Worm (Caenorhabditis elegans): ENCODE data around the gene fzy-1.

The fzy-1 gene

DNA sequence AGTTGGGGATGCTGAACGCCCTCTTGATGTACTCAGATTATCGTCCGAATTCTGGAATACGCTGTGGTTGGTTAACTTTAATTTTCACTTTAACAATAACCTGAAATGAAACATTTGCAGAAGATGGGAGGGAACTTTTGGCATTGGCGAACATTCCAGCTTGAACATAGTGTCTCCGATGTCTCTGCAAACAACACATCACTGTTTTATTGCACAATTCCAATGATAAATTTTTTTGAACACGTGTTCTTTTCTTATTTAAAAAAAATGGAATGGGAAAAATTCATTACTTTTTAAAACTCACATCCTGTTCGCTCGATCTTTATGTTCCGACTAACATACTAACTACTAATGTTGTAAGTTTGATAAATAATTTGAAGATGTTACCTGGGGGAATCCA is at the start of gene fzy-1:
fzy-1 (plus strand) TSS at position 301 of the 400 bp plus-strand sequence.
- TF ChIP-seq unc-62 (GFP tag; optimal IDR thresholded peaks at IDR 0.05): no peak

DNA sequence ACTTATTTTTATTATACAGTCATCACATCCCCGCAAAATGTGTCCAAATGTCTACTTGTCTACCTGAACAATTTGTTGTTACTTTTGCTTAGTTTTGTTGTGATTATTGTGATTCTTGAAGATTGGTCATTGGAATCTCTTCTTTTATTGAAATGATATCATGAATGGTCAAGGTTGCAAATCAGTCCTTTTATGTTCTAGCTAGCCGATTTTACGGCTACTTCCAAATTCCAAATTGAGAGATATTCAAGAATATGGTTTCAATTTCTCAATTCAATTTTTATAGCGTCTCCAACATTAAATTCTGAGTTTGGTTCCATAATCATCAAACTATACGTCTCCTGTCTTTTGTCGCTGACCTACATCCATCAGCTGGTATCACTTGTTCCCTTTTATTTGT is 49.3 kb upstream of the fzy-1 start:
- no peak for TF ChIP-seq unc-62 (GFP tag; optimal IDR thresholded peaks at IDR 0.05)

DNA sequence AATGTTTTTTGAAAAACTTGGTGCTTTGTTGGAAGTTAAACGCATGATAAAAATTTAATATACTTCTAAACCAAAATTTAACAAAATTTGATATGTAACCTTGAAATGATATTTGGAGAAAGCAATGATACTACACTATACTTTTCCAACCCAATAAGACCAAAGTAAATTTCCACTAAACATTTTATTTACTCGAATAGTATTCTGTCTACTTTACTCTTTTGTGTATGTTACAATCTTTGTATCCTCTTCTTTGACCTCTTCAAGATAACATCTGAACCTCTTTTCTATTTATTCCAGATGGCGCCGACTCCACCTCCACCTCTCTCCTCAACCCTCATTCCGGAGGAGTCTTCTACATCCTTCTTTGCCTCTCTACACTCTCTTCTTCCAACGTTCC is 47.0 kb upstream of the fzy-1 start, which contains the start of gene dhs-5:
dhs-5 (plus strand) TSS at position 301 of the 400 bp plus-strand sequence.
- no peak for TF ChIP-seq unc-62 (GFP tag; optimal IDR thresholded peaks at IDR 0.05)

DNA sequence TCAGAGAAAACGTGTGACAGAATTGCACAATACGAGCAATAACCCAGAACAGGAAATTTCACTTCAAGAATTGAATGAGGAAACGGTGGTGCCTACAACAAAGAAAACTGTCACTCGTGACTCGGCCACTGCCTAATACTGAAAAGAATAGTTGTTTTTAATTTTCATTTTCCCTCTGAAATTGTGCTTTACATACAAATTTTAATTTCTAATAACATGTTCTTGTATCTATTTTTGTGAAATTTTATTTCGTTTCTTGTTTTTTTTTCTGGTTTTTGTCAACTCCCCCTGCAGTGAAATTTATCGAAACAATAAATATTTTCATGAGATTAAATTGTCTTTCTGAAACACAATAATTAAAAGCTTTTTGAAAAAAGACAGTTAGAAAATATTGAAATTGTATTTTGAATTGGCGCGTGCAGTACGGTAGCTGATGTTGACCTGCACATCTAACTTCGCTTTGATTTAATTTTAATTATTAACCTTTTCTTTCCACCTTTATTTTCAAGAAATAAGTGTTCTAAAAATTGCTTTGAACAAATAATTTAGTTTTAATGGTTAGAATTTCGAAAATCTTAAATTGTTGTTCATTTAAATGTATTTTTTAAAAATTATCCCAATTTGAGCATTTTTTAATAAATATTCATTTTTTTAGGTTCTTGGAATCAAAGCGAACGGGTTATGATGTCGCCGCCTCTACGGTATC is 44.8 kb upstream of the fzy-1 start, which contains the start of gene daz-1:
daz-1 (plus strand) TSS at position 656 of the 706 bp plus-strand sequence.
- TF ChIP-seq unc-62 (GFP tag; optimal IDR thresholded peaks at IDR 0.05): no peak

DNA sequence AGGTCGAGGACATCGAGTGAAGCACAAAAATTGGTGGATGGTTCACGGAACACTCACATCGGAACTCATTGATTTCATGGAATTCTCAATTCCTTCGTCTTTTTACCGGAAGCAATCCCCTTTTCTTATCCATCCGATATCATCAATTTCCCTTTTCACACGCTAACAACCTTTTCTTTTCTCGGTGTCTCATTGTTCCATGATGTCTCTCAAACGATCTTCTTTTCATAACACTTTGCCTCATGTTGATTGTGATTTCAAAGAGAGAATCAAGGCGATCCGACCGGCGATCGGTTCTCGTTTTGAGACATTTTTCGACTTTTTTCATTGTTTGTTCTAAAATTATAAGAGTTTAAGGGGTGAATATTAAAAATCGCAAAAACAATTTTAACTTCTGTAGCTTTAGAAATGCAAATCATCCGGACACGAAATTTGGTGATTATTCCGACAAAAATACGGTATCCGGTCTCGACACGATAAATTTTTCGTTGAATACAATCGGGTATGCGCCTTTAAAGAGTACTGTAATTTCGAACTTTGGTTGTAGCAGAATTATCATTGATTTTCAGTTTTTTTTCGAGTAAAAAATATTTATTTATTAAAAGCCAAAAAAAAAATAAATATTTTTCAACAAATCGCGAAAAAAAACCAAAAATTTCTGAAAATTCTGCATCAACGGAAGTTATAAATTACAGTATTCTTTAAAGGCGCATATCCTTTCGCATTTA is 41.7 kb upstream of the fzy-1 start:
- TF ChIP-seq unc-62 (GFP tag; optimal IDR thresholded peaks at IDR 0.05): no peak

DNA sequence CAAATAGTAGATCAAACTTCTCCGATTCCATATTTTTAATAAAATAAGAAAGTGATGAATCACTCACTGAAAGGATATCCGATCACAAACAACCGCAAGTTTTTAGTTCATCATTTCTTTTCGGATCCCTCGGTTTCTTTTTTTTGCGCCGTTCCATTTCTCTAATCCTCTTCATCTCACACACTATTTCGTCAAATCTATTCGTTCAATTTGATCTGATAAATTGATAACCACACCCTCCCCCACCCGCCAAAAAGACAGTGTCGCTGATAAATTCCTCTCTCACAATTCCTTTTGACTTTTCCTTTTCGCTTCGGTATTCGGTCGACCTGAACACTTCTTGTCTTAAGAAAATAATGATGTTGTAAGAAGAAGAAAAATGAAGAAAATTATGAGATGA is 41.0 kb upstream of the fzy-1 start:
- no peak for TF ChIP-seq unc-62 (GFP tag; optimal IDR thresholded peaks at IDR 0.05)

DNA sequence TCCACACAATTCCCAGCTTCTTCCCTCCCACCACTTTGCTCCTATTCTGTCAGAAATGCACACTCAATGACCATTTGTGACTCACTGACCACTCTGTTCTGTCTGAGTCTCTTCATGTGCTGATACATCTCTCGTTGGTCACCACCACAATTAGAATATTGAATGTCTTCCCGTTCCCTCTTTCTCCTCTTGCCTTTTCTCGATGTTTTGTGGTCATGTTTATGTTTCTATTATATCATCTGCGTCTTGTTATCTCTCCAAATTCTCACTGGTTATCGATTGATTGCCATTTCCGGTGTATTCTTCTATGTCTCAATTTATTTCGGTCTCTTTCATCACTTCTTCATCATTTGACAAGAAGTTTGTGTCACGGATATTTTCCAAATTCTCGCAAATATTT is 39.7 kb upstream of the fzy-1 start:
- no peak for TF ChIP-seq unc-62 (GFP tag; optimal IDR thresholded peaks at IDR 0.05)

DNA sequence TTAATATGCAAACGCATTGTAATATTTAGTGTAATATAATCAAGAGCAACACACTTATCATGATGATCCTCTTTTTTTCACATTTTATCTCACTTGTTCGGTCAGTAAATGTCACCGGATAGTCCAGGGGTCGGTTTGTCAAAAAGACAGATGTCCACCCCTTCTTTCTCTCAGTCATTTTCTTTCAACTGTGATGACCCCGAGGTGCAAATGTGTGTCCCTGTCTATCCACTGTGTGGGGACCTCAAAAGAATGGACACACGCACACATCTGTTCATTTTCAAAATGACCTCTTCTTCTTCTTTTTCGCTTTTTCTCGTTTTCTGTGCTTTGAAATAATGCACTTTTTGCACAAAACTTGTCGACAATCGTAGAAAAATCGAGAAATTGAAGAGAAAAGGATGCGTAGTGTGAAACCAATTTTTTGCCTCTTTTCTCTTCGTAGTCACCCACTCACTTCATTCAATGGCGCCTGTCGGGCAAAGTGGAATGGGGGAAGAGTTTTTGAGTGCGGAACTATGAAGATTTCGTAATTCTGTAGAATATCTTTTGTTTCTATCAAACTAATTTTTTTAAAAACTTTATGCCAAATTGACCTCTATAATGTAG is 36.8 kb upstream of the fzy-1 start:
- TF ChIP-seq unc-62 (GFP tag; optimal IDR thresholded peaks at IDR 0.05): no peak

DNA sequence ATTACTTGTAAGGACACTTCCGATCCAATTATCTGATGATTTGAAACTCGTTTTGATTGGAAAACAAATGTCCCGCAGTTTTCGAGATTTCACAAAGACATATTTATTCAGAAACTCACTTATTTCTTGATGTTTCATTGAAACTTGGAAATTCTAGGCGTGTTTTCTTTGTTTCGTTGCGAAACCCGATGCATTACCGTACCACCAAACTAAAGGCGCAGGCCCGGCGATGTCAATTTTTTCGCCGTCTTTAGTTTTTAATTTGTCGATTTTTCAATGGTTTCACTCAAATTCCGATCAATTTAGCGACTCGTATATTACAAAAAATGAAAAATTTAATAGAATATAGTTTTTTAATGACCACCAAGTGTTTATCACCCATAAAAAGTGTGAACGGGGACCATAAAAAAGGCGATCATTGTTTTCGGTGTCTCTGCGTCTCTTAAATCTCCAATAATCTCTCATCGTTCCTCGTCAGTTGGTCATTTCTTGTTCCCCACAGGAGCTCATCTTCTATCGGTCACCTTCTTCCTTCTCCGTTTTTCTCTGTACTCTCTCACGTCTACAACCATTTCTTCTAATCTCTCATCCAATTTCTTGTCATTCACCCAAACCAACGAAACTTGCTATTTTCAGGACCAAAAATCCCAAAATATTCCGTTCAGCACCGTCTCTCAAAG is 34.7 kb upstream of the fzy-1 start, which contains the start of gene clr-1:
clr-1 (plus strand) TSS at position 630 of the 680 bp plus-strand sequence.
- TF ChIP-seq unc-62 (GFP tag; optimal IDR thresholded peaks at IDR 0.05): no peak

DNA sequence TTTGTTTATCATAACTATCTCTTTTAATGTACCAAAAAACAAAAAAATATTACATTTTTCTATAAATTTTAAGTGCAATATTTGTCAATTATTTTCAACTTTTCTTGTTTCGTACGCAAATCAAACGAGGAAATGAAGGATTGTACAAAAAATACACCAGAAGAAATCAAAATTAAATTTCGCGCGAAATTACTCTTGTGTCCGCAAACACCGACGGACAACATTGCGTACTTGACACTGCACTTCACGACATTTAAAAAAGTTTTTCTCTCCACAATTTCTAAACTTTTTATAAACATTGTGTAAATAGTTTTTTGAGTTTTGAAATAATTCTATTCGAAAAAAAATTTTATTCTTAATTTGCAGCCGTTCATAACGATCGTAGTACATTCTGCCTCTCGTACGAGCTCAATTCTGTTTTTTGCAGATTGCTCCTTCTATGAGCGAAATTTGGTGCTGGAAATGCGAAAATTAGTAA is 26.6 kb upstream of the fzy-1 start, which contains the start of gene mrps-16:
mrps-16 (plus strand) TSS at position 428 of the 478 bp plus-strand sequence.
- TF ChIP-seq unc-62 (GFP tag; optimal IDR thresholded peaks at IDR 0.05): no peak

DNA sequence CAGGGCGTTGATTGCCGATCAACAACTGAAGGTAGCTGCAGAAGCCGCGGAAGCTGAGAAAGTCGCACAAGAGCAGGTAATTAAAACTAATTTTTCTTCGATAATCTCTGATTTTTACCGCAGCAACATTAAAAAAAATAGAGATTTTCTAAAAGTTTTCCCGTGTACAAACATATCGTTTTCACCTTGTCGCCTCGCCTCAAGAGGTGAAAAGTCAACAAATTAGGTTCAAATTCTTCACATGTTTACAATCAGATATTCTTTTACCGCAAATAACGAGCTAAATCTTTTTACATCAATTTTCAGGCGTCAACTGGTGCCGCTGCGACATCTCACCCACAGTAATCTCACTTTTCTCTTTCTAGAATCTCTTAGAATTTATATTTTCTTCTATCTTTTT is 25.6 kb upstream of the fzy-1 start, which contains the start of gene ilcr-2:
ilcr-2 (plus strand) TSS at position 301 of the 400 bp plus-strand sequence.
- no peak for TF ChIP-seq unc-62 (GFP tag; optimal IDR thresholded peaks at IDR 0.05)

DNA sequence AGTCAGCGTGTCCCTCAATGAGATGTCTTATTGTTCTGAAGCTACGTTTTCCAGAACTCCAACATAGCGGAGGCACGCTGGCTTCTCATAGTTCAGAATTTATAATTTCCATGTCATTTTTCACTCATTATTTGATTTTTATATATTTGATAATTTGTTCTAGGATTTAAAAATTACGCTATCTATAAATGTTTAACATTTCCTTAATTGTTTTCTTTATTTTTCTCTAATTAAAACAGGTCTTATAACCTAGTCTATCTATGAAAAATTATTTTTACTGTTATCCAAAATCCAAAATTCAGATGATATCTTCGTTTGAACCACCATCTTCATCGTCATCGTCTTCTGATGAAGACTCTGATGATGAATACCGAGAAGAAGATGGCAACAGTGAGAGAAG is 22.3 kb upstream of the fzy-1 start, which contains the start of gene F56D1.1:
F56D1.1 (plus strand) TSS at position 301 of the 400 bp plus-strand sequence.
- no peak for TF ChIP-seq unc-62 (GFP tag; optimal IDR thresholded peaks at IDR 0.05)

DNA sequence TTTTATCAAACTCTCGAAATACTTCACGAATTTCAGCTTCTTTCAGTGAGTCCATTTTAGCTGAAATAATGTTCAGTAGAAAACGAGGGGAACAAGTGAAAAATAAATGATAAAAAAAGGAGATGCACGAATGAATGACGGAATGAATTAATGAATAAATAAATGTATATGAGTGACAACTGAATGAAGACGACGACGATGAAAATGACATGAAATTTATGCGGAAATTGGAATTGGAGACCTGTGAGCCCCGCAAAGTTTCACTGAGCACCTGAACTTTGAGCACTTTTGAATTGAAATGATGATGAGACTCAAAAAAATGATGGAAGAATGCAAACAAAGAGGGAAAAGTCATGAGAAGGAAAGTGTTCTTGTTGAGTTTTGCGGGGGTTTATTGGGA is 18.6 kb upstream of the fzy-1 start, which contains the start of gene cal-8:
cal-8 (minus strand) TSS at position 60 of the 400 bp plus-strand sequence.
- no peak for TF ChIP-seq unc-62 (GFP tag; optimal IDR thresholded peaks at IDR 0.05)

DNA sequence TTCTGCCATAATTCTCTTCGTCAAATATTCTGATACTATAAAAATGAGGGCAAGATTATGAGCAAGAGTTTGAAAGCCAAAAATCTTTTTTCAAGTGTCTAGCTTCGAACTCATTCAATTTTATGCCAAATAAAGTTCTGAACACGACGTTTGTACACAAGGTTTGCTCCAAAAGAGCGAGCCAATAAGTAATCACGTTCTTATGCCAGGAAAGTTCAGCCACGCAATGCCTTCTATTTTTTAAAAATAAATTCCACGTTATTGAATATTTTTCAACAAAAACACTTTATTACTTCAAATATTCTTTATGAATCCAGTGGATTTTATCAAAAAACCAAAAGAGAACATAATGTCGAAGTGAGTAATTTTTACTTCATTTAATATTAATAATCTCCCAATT is 12.7 kb upstream of the fzy-1 start, which contains the start of gene nep-5:
nep-5 (plus strand) TSS at position 301 of the 400 bp plus-strand sequence.
- TF ChIP-seq unc-62 (GFP tag; optimal IDR thresholded peaks at IDR 0.05): no peak

DNA sequence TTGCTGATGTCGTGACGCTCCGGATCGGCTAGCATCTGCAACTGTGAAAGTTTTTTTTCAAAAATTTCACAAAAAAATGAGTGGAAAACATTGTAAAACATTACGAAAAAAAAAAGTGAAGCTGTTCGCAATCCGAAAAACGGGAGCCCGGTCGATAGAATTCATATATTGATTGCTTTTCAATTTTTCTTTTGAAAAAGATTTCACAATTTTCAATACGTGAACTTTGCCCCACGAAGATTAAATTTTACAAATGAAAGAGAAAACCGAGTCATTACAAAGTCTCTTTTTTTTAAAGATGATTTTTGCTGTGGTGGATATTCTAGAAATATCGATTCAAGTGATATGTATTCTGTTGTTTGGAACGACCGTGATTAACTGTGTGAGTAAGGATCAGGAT is 6.2 kb upstream of the fzy-1 start, which contains the start of gene F12A10.6:
F12A10.6 (minus strand) TSS at position 101 of the 400 bp plus-strand sequence.
- TF ChIP-seq unc-62 (GFP tag; optimal IDR thresholded peaks at IDR 0.05): no peak

Data from whole organism, dauer.